Worm (Caenorhabditis elegans) whole organism, L4 larva: ENCODE measurements around the gene lit-1.

Experiments used
- F10B5.3 ChIP-seq: sonication (generic microtip); optimal IDR thresholded peaks from 2 replicates; lab custom pipeline; 2016; ENCODE audit warnings: mild to moderate bottlenecking, missing genetic modification characterization, missing compliant biosample characterization
- F44E2.7 ChIP-seq: fragments of 200-800 bp; sonication (Bioruptor generic); IDR thresholded peaks from 2 replicates; pipeline ENCODE4 v2.1.2; 2022; ENCODE audit warnings: missing genetic modification characterization, missing compliant biosample characterization
- R02D3.7 ChIP-seq: fragments of 150-350 bp; sonication (generic microtip); optimal IDR thresholded peaks from 3 replicates; lab custom pipeline; 2014; ENCODE audit warnings: missing biosample characterization, missing genetic modification characterization
- T20F7.1 ChIP-seq: fragments of 200-800 bp; sonication (Bioruptor generic); optimal IDR thresholded peaks from 2 replicates; lab custom pipeline; 2018; ENCODE audit warnings: mild to moderate bottlenecking, missing genetic modification characterization, missing compliant biosample characterization
- T26A8.4 ChIP-seq: fragments of 200-800 bp; sonication (Bioruptor generic); IDR thresholded peaks from 2 replicates; pipeline ENCODE4 v1.3.6; 2022; ENCODE audit warnings: missing genetic modification characterization, missing compliant biosample characterization
- Y105C5A.15 ChIP-seq: fragments of 200-800 bp; sonication (Bioruptor generic); IDR thresholded peaks from 2 replicates; pipeline ENCODE4 v1.3.6; 2022; ENCODE audit warnings: missing genetic modification characterization, missing compliant biosample characterization
- Y5F2A.4 ChIP-seq: fragments of 200-800 bp; sonication (Bioruptor generic); optimal IDR thresholded peaks from 2 replicates; lab custom pipeline; 2018; ENCODE audit warnings: mild to moderate bottlenecking, missing genetic modification characterization, missing compliant biosample characterization
- aha-1 ChIP-seq: fragments of 150-350 bp; peaks from one replicate; lab custom pipeline; 2014; ENCODE audit warnings: missing biosample characterization, missing genetic modification characterization
- ama-1 ChIP-seq: fragments of 150-350 bp; optimal IDR thresholded peaks from 2 replicates; lab custom pipeline; 2014; ENCODE audit warnings: inconsistent platforms, mixed read lengths
- arid-1 ChIP-seq: fragments of 200-800 bp; sonication (Bioruptor generic); conservative IDR thresholded peaks from 2 replicates; pipeline ENCODE4 v1.3.6; 2022; ENCODE audit warnings: missing genetic modification reagents, missing genetic modification characterization, missing compliant biosample characterization
- attf-4 ChIP-seq: sonication (generic microtip); optimal IDR thresholded peaks from 3 replicates; lab custom pipeline; 2017; ENCODE audit warnings: missing biosample characterization, missing genetic modification characterization
- ceh-20 ChIP-seq: fragments of 200-800 bp; sonication (Bioruptor generic); IDR thresholded peaks from 2 replicates; pipeline ENCODE4 v1.3.6; 2022; ENCODE audit warnings: missing genetic modification reagents, missing genetic modification characterization, missing compliant biosample characterization
- ceh-44 ChIP-seq: fragments of 200-800 bp; sonication (Bioruptor generic); IDR thresholded peaks from 2 replicates; pipeline ENCODE4 v1.3.6; 2022; ENCODE audit warnings: missing genetic modification reagents, missing genetic modification characterization, missing compliant biosample characterization
- ctbp-1 ChIP-seq: fragments of 200-800 bp; sonication (Bioruptor generic); IDR thresholded peaks from 2 replicates; pipeline ENCODE4 v1.3.6; 2022; ENCODE audit warnings: missing genetic modification reagents, missing genetic modification characterization, missing compliant biosample characterization
- daf-16 ChIP-seq, 3 experiments: sonication (generic microtip); optimal IDR thresholded peaks; 2 replicates each; lab custom pipeline; 2016 to 2017; ENCODE audit warnings: missing genetic modification characterization in 3 of 3, missing genetic modification reagents in 3 of 3, mild to moderate bottlenecking in 2 of 3, missing compliant biosample characterization in 2 of 3, missing biosample characterization in 1 of 3, moderate library complexity in 1 of 3
- daf-19 ChIP-seq: fragments of 200-800 bp; sonication (Bioruptor generic); conservative IDR thresholded peaks from 2 replicates; pipeline ENCODE4 v1.3.6; 2022; ENCODE audit warnings: missing genetic modification characterization, missing compliant biosample characterization
- dmd-6 ChIP-seq: fragments of 200-800 bp; sonication (Bioruptor generic); IDR thresholded peaks from 2 replicates; pipeline ENCODE4 v1.3.6; 2022; ENCODE audit warnings: missing genetic modification reagents, missing genetic modification characterization, missing compliant biosample characterization
- dve-1 ChIP-seq: sonication (generic microtip); optimal IDR thresholded peaks from 2 replicates; lab custom pipeline; 2017; ENCODE audit warnings: antibody characterized with exemption, mild to moderate bottlenecking, missing genetic modification characterization, missing compliant biosample characterization; ENCODE audit not compliant: insufficient read depth
- fos-1 ChIP-seq: fragments of 150-350 bp; optimal IDR thresholded peaks from 2 replicates; lab custom pipeline; 2014; ENCODE audit warnings: missing biosample characterization, missing genetic modification characterization
- gei-8 ChIP-seq: fragments of 200-800 bp; sonication (Bioruptor generic); optimal IDR thresholded peaks from 2 replicates; lab custom pipeline; 2018; ENCODE audit warnings: mild to moderate bottlenecking, missing genetic modification characterization, missing compliant biosample characterization
- hlh-11 ChIP-seq: fragments of 200-800 bp; sonication (Bioruptor generic); optimal IDR thresholded peaks from 2 replicates; lab custom pipeline; 2018; ENCODE audit warnings: mild to moderate bottlenecking, missing genetic modification characterization, missing compliant biosample characterization
- hlh-30 ChIP-seq: sonication (generic microtip); optimal IDR thresholded peaks from 2 replicates; lab custom pipeline; 2017; ENCODE audit warnings: antibody characterized with exemption, mild to moderate bottlenecking, missing genetic modification characterization, missing compliant biosample characterization; ENCODE audit not compliant: insufficient read depth
- hmg-1.1 ChIP-seq: fragments of 200-800 bp; sonication (Bioruptor generic); IDR thresholded peaks from 2 replicates; pipeline ENCODE4 v1.3.6; 2022; ENCODE audit warnings: missing genetic modification reagents, missing genetic modification characterization, missing compliant biosample characterization
- lim-7 ChIP-seq: fragments of 200-800 bp; sonication (Bioruptor generic); IDR thresholded peaks from 2 replicates; pipeline ENCODE4 v1.3.6; 2022; ENCODE audit warnings: missing genetic modification characterization, missing compliant biosample characterization
- lin-1 ChIP-seq: fragments of 200-800 bp; sonication (Bioruptor generic); IDR thresholded peaks from 2 replicates; pipeline ENCODE4 v1.3.6; 2022; ENCODE audit warnings: missing genetic modification reagents, missing genetic modification characterization, missing compliant biosample characterization
- lin-29 ChIP-seq: fragments of 200-800 bp; sonication (Bioruptor generic); IDR thresholded peaks from 2 replicates; pipeline ENCODE4 v1.3.6; 2022; ENCODE audit warnings: missing genetic modification reagents, missing genetic modification characterization, missing compliant biosample characterization
- lin-38 ChIP-seq: fragments of 200-800 bp; sonication (Bioruptor generic); IDR thresholded peaks from 2 replicates; pipeline ENCODE4 v1.3.6; 2022; ENCODE audit warnings: missing genetic modification reagents, missing genetic modification characterization, missing compliant biosample characterization
- lsy-2 ChIP-seq, 2 experiments: fragments of 150-350 bp in 1 of 2; sonication (generic microtip) in 1 of 2; optimal IDR thresholded peaks; 2 replicates each; lab custom pipeline; 2014 to 2017; ENCODE audit warnings: missing biosample characterization in 2 of 2, missing genetic modification characterization in 2 of 2
- madf-5 ChIP-seq, 2 experiments: fragments of 200-800 bp; sonication (Bioruptor generic); IDR thresholded peaks; 2 replicates each; pipeline ENCODE4 v1.3.6; 2022; ENCODE audit warnings: missing compliant biosample characterization in 2 of 2, missing genetic modification characterization in 2 of 2
- madf-9 ChIP-seq: fragments of 200-800 bp; sonication (Bioruptor generic); conservative IDR thresholded peaks from 2 replicates; pipeline ENCODE4 v1.3.6; 2022; ENCODE audit warnings: missing genetic modification reagents, missing genetic modification characterization, missing compliant biosample characterization
- mdl-1 ChIP-seq, 2 experiments: fragments of 150-350 bp in 1 of 2; sonication (generic microtip) in 1 of 2; optimal IDR thresholded peaks; 2 replicates each; lab custom pipeline; 2014 to 2017; ENCODE audit warnings: missing biosample characterization in 2 of 2, missing genetic modification characterization in 2 of 2
- mdt-29 ChIP-seq: fragments of 200-800 bp; sonication (Bioruptor generic); IDR thresholded peaks from 2 replicates; pipeline ENCODE4 v1.3.6; 2022; ENCODE audit warnings: missing genetic modification reagents, missing genetic modification characterization, missing compliant biosample characterization
- mep-1 ChIP-seq: fragments of 150-350 bp; sonication (generic microtip); optimal IDR thresholded peaks from 3 replicates; lab custom pipeline; 2014; ENCODE audit warnings: missing biosample characterization, missing genetic modification characterization
- mes-2 ChIP-seq: sonication (generic microtip); optimal IDR thresholded peaks from 2 replicates; lab custom pipeline; 2016; ENCODE audit warnings: missing genotype, mild to moderate bottlenecking, missing genetic modification characterization, missing compliant biosample characterization; ENCODE audit not compliant: poor library complexity, severe bottlenecking
- mxl-3 ChIP-seq: fragments of 200-800 bp; sonication (Bioruptor generic); optimal IDR thresholded peaks from 2 replicates; lab custom pipeline; 2018; ENCODE audit warnings: mild to moderate bottlenecking, missing genetic modification characterization, missing compliant biosample characterization
- nhr-10 ChIP-seq: fragments of 150-350 bp; optimal IDR thresholded peaks from 2 replicates; lab custom pipeline; 2014; ENCODE audit warnings: missing biosample characterization, missing genetic modification characterization
- nhr-111 ChIP-seq: fragments of 200-800 bp; sonication (Bioruptor generic); optimal IDR thresholded peaks from 2 replicates; lab custom pipeline; 2018; ENCODE audit warnings: mild to moderate bottlenecking, missing genetic modification characterization, missing compliant biosample characterization
- nhr-28 ChIP-seq: fragments of 150-350 bp; optimal IDR thresholded peaks from 2 replicates; lab custom pipeline; 2014; ENCODE audit warnings: missing biosample characterization, missing genetic modification characterization
- pqm-1 ChIP-seq: sonication (generic microtip); optimal IDR thresholded peaks from 2 replicates; lab custom pipeline; 2017; ENCODE audit warnings: missing biosample characterization, missing genetic modification characterization
- saeg-2 ChIP-seq: fragments of 200-800 bp; sonication (Bioruptor generic); IDR thresholded peaks from 2 replicates; pipeline ENCODE4 v1.3.6; 2022; ENCODE audit warnings: missing genetic modification reagents, missing genetic modification characterization, missing compliant biosample characterization
- snpc-1.2 ChIP-seq: fragments of 200-800 bp; sonication (Bioruptor generic); IDR thresholded peaks from 2 replicates; pipeline ENCODE4 v1.3.6; 2022; ENCODE audit warnings: missing genetic modification reagents, missing genetic modification characterization, missing compliant biosample characterization
- tra-1 ChIP-seq: fragments of 200-800 bp; sonication (Bioruptor generic); IDR thresholded peaks from 2 replicates; pipeline ENCODE4 v1.3.6; 2022; ENCODE audit warnings: missing genetic modification reagents, missing genetic modification characterization, missing compliant biosample characterization
- unc-62 ChIP-seq, 3 experiments: fragments of 150-350 bp in 1 of 3; sonication (generic microtip); optimal IDR thresholded peaks in 2 of 3; peaks in 1 of 3; 1 replicate in 1 of 3; 2 replicates in 2 of 3; lab custom pipeline; 2014 to 2017; ENCODE audit warnings: missing biosample characterization in 3 of 3, missing genetic modification characterization in 3 of 3, missing genetic modification reagents in 3 of 3, missing genotype in 1 of 3
- zfp-3 ChIP-seq: fragments of 200-800 bp; sonication (Bioruptor generic); conservative IDR thresholded peaks from 2 replicates; pipeline ENCODE4 v1.3.6; 2022; ENCODE audit warnings: missing genetic modification reagents, missing genetic modification characterization, missing compliant biosample characterization

The lit-1 gene

ce11 chrIII:13763260-13764112 lies 61.7 kb downstream of the lit-1 start:
- TF ChIP-seq nhr-111 (GFP tag; lab: Kevin White, UChicago) (no peak), mdt-29 (GFP tag; lab: Robert Waterston, UW) (0 out of 2 replicates have a peak, but pooled peaks have one; percentile 36), ceh-44 (GFP tag; lab: Robert Waterston, UW) (no peak), zfp-3 (0 out of 2 replicates have a peak, but pooled peaks have one; percentile 43), hmg-1.1 (GFP tag; lab: Robert Waterston, UW) (peak; percentile 34; the same call in 1 of the 2 replicates), dmd-6 (GFP tag; lab: Robert Waterston, UW) (0 out of 2 replicates have a peak, but pooled peaks have one; percentile 8), R02D3.7 (no peak), attf-4 (tag; lab: Kevin White, UChicago) (no peak), daf-16 (GFP tag; optimal IDR thresholded peaks at IDR 0.05; lab: Kevin White, UChicago) (no peak), daf-16 (tag; optimal IDR thresholded peaks at IDR 0.05; lab: Kevin White, UChicago) (peak; percentile 28), gei-8 (GFP tag; lab: Kevin White, UChicago) (no peak), lim-7 (no peak), mes-2 (tag; lab: Kevin White, UChicago) (peak; percentile 63), snpc-1.2 (GFP tag; lab: Robert Waterston, UW) (0 out of 2 replicates have a peak, but pooled peaks have one; percentile 6), T20F7.1 (GFP tag; lab: Kevin White, UChicago) (no peak), mxl-3 (GFP tag; lab: Kevin White, UChicago) (peak; percentile 45), saeg-2 (GFP tag; lab: Robert Waterston, UW) (0 out of 2 replicates have a peak, but pooled peaks have one; percentile 31), daf-19 (GFP tag; lab: Robert Waterston, UW) (no peak), nhr-10 (tag; lab: Kevin White, UChicago) (peak; percentile 59), T26A8.4 (peak; percentile 58), fos-1 (tag; lab: Kevin White, UChicago) (no peak), unc-62 (GFP tag; optimal IDR thresholded peaks at IDR 0.05 in 1 of 2; lab: Kevin White, UChicago) (peak in 1 of 2 experiments; percentile 96), unc-62 (tag; optimal IDR thresholded peaks at IDR 0.05; lab: Kevin White, UChicago) (no peak), dve-1 (tag; lab: Kevin White, UChicago) (peak; percentile 54), hlh-11 (tag; lab: Kevin White, UChicago) (peak; percentile 56), F44E2.7 (GFP tag; lab: Robert Waterston, UW) (no peak), lin-29 (GFP tag; lab: Robert Waterston, UW) (no peak), ama-1 (lab: Kevin White, UChicago) (peak; percentile 87), mep-1 (tag; lab: Kevin White, UChicago) (peak; percentile 45), lin-38 (peak; percentile 32), madf-5 (GFP tag; IDR thresholded peaks at IDR 0.05; lab: Robert Waterston, UW) (no peak), lin-1 (GFP tag; lab: Robert Waterston, UW) (0 out of 2 replicates have a peak, but pooled peaks have one; percentile 7), Y5F2A.4 (no peak), madf-9 (GFP tag; lab: Robert Waterston, UW) (no peak), lsy-2 (tag; optimal IDR thresholded peaks at IDR 0.05; lab: Kevin White, UChicago) (peak in 1 of 2 experiments; percentile 38), ceh-20 (GFP tag; lab: Robert Waterston, UW) (no peak), aha-1 (tag; lab: Kevin White, UChicago) (peak; percentile 98), tra-1 (peak; percentile 6; the same call in 1 of the 2 replicates), hlh-30 (peak; percentile 42), arid-1 (peak; percentile 35; the same call in 1 of the 2 replicates), pqm-1 (peak; percentile 63), nhr-28 (tag; lab: Kevin White, UChicago) (peak; percentile 96), ctbp-1 (GFP tag; lab: Robert Waterston, UW) (0 out of 2 replicates have a peak, but pooled peaks have one; percentile 18), mdl-1 (tag; optimal IDR thresholded peaks at IDR 0.05; lab: Kevin White, UChicago) (no peak), Y105C5A.15 (GFP tag; lab: Robert Waterston, UW) (peak; percentile 67; the same call in 1 of the 2 replicates), F10B5.3 (tag; lab: Kevin White, UChicago) (peak; percentile 8)
